Worm (Caenorhabditis elegans) whole organism, L4 larva: ENCODE data around the gene fbxa-150.

ENCODE experiments used
- Y75B8A.6 ChIP-seq: fragments of 200-800 bp; sonication (Bioruptor generic); IDR thresholded peaks from 2 replicates; pipeline ENCODE4 v1.3.6; 2022; ENCODE audit warnings: missing genetic modification reagents, missing genetic modification characterization, missing compliant biosample characterization
- ama-1 ChIP-seq: fragments of 150-350 bp; optimal IDR thresholded peaks from 2 replicates; lab custom pipeline; 2014; ENCODE audit warnings: inconsistent platforms, mixed read lengths
- nhr-28 ChIP-seq: fragments of 150-350 bp; optimal IDR thresholded peaks from 2 replicates; lab custom pipeline; 2014; ENCODE audit warnings: missing biosample characterization, missing genetic modification characterization

ce11 chrV:20509427-20509826 lies 13.0 kb upstream of the fbxa-150 start:
- TF ChIP-seq ama-1 (lab: Kevin White, UChicago) (no peak), nhr-28 (no peak), Y75B8A.6 (GFP tag; lab: Robert Waterston, UW) (no peak)
